Fruit fly (Drosophila melanogaster): ENCODE measurements around the gene CecA2.
A peak's percentile ranks its signal among the peaks of the same experiment; 100 is the strongest.

The CecA2 gene

DNA sequence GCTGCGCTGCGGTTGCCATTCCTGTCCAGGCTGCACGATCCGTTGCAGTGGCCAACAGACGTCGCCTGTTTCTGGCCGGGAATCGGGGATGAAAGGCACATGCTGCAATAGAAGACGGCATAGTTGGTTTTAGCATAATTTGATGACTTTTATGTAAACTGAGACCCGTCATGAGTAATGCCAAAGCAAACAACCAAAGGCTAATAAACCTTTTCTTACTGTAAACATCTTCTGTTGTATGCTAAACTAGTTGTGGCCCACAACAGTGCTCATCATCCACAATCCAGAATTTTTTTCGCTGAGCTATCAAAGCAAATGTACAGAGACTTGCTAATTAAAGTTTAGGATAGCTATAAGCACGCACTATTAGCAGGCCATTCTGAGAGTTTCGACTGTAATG is 13.2 kb upstream of the CecA2 start (continued):
- no peak for TF ChIP-seq amos (GFP tag; IDR thresholded peaks at IDR 0.05; ENCODE audit: partially characterized antibody)
- 0 out of 2 replicates have a peak, but pooled peaks have one; percentile 10 for TF ChIP-seq ranshi (GFP tag; IDR thresholded peaks at IDR 0.05)
- no peak for TF ChIP-seq D19B (GFP tag; optimal IDR thresholded peaks at IDR 0.05)
- TF ChIP-seq trh (GFP tag; optimal IDR thresholded peaks at IDR 0.05) = no peak
- TF ChIP-seq CG6791 (GFP tag; IDR thresholded peaks at IDR 0.05; ENCODE audit: partially characterized antibody) = no peak
- TF ChIP-seq CG1233 (GFP tag; optimal IDR thresholded peaks at IDR 0.05) = peak; percentile 24
- TF ChIP-seq zen (tag; optimal IDR thresholded peaks at IDR 0.05) = no peak
- TF ChIP-seq CG15269 (tag; optimal IDR thresholded peaks at IDR 0.05) = peak; percentile 12
- TF ChIP-seq lmd (GFP tag; IDR thresholded peaks at IDR 0.05) = no peak
- no peak for TF ChIP-seq sug (tag; optimal IDR thresholded peaks at IDR 0.05)
- no peak for TF ChIP-seq hb (GFP tag; IDR thresholded peaks at IDR 0.05; ENCODE audit: partially characterized antibody)
- no peak for TF ChIP-seq lilli (GFP tag; optimal IDR thresholded peaks at IDR 0.05)
- no peak for TF ChIP-seq CG4820 (GFP tag; optimal IDR thresholded peaks at IDR 0.05)
- TF ChIP-seq CG34376 (GFP tag; optimal IDR thresholded peaks at IDR 0.05) = no peak
- TF ChIP-seq sr (GFP tag; IDR thresholded peaks at IDR 0.05) = no peak
- peak; percentile 57 for TF ChIP-seq Ets65A (GFP tag)
- TF ChIP-seq HLH54F (GFP tag; optimal IDR thresholded peaks at IDR 0.05) = no peak
- no peak for TF ChIP-seq Oli (tag; optimal IDR thresholded peaks at IDR 0.05)
- no peak for TF ChIP-seq dm (GFP tag; optimal IDR thresholded peaks at IDR 0.05)
- TF ChIP-seq CG6854 (GFP tag; optimal IDR thresholded peaks at IDR 0.05) = peak; percentile 21
- no peak for TF ChIP-seq Doc2 (GFP tag; IDR thresholded peaks at IDR 0.05)
- TF ChIP-seq CG6175 (GFP tag; IDR thresholded peaks at IDR 0.05) = no peak
- no peak for TF ChIP-seq tap (tag; optimal IDR thresholded peaks at IDR 0.05)
- no peak for TF ChIP-seq aop (GFP tag; IDR thresholded peaks at IDR 0.05)
- TF ChIP-seq CG32772 (GFP tag; IDR thresholded peaks at IDR 0.05) = no peak
- no peak for TF ChIP-seq abd-A (tag; optimal IDR thresholded peaks at IDR 0.05)
- no peak for TF ChIP-seq CG3065 (GFP tag; optimal IDR thresholded peaks at IDR 0.05)
- TF ChIP-seq ap (GFP tag; IDR thresholded peaks at IDR 0.05) = no peak
- TF ChIP-seq tll (GFP tag; optimal IDR thresholded peaks at IDR 0.05) = no peak
- no peak for TF ChIP-seq Chrac-16 (GFP tag; optimal IDR thresholded peaks at IDR 0.05)
- no peak for TF ChIP-seq dan (GFP tag; IDR thresholded peaks at IDR 0.05)
- TF ChIP-seq stwl (tag; optimal IDR thresholded peaks at IDR 0.05) = no peak
- no peak for TF ChIP-seq CG16813 (GFP tag; IDR thresholded peaks at IDR 0.05; ENCODE audit: partially characterized antibody)
- no peak for TF ChIP-seq lola (GFP tag; optimal IDR thresholded peaks at IDR 0.05)
- TF ChIP-seq Opbp (GFP tag; IDR thresholded peaks at IDR 0.05; ENCODE audit: partially characterized antibody) = no peak
- no peak for TF ChIP-seq CG4404 (GFP tag; IDR thresholded peaks at IDR 0.05)
- TF ChIP-seq CG9876 (GFP tag; optimal IDR thresholded peaks at IDR 0.05) = no peak
- no peak for TF ChIP-seq CG17829 (tag; optimal IDR thresholded peaks at IDR 0.05)
- TF ChIP-seq CG15696 (tag; optimal IDR thresholded peaks at IDR 0.05) = no peak
- no peak for TF ChIP-seq kay (GFP tag; optimal IDR thresholded peaks at IDR 0.05)
- no peak for TF ChIP-seq CG12155 (GFP tag; optimal IDR thresholded peaks at IDR 0.05)
- no peak for TF ChIP-seq wor (GFP tag; IDR thresholded peaks at IDR 0.05)
- TF ChIP-seq CG5245 (GFP tag; optimal IDR thresholded peaks at IDR 0.05) = no peak
- no peak for TF ChIP-seq knrl (GFP tag; IDR thresholded peaks at IDR 0.05; ENCODE audit: partially characterized antibody)
- TF ChIP-seq chinmo (GFP tag; IDR thresholded peaks at IDR 0.05; ENCODE audit: partially characterized antibody) = no peak
- no peak for TF ChIP-seq CG9817 (tag; optimal IDR thresholded peaks at IDR 0.05)
- no peak for TF ChIP-seq Nf-YB (GFP tag; optimal IDR thresholded peaks at IDR 0.05)
- no peak for TF ChIP-seq Tbp (GFP tag; optimal IDR thresholded peaks at IDR 0.05)
- no peak for TF ChIP-seq CG1603 (tag; optimal IDR thresholded peaks at IDR 0.05)
- no peak for TF ChIP-seq Xbp1 (GFP tag; optimal IDR thresholded peaks at IDR 0.05)
- TF ChIP-seq prd (optimal IDR thresholded peaks at IDR 0.05) = no peak
- TF ChIP-seq prd (GFP tag; IDR thresholded peaks at IDR 0.05) = no peak

Measured in whole organism, embryonic.